Worm (Caenorhabditis elegans) whole organism, L2 larva: ENCODE results near the gene F31F6.3.

Experiments used
- F13H6.1 ChIP-seq: sonication (generic microtip); optimal IDR thresholded peaks from 2 replicates; lab custom pipeline; 2016; ENCODE audit warnings: missing genetic modification characterization, missing compliant biosample characterization
- ZK546.5 ChIP-seq: sonication (generic microtip); optimal IDR thresholded peaks from 2 replicates; lab custom pipeline; 2017; ENCODE audit warnings: missing biosample characterization, missing genetic modification characterization
- ceh-16 ChIP-seq: fragments of 150-350 bp; optimal IDR thresholded peaks from 2 replicates; lab custom pipeline; 2014; ENCODE audit warnings: missing biosample characterization, missing genetic modification characterization
- egl-27 ChIP-seq: sonication (generic microtip); optimal IDR thresholded peaks from 3 replicates; lab custom pipeline; 2017; ENCODE audit warnings: missing biosample characterization, missing genetic modification reagents, missing genetic modification characterization
- elt-3 ChIP-seq: sonication (generic microtip); optimal IDR thresholded peaks from 2 replicates; lab custom pipeline; 2017; ENCODE audit warnings: missing biosample characterization, missing genetic modification characterization
- lin-13 ChIP-seq: fragments of 150-350 bp; optimal IDR thresholded peaks from 2 replicates; lab custom pipeline; 2014; ENCODE audit warnings: missing biosample characterization, missing genetic modification reagents, missing genetic modification characterization
- lsy-2 ChIP-seq, 2 experiments: fragments of 150-350 bp in 1 of 2; sonication (generic microtip) in 1 of 2; optimal IDR thresholded peaks; 2 replicates each; lab custom pipeline; 2014 to 2017; ENCODE audit warnings: missing biosample characterization in 2 of 2, missing genetic modification characterization in 2 of 2
- mdl-1 ChIP-seq, 2 experiments: fragments of 150-350 bp in 1 of 2; sonication (generic microtip) in 1 of 2; optimal IDR thresholded peaks; 2 replicates each; lab custom pipeline; 2017; ENCODE audit warnings: missing biosample characterization in 2 of 2, missing genetic modification characterization in 2 of 2
- nhr-237 ChIP-seq: fragments of 150-350 bp; optimal IDR thresholded peaks from 2 replicates; lab custom pipeline; 2014; ENCODE audit warnings: missing biosample characterization, missing genetic modification characterization
- skn-1 ChIP-seq: sonication (generic microtip); optimal IDR thresholded peaks from 2 replicates; lab custom pipeline; 2017; ENCODE audit warnings: missing biosample characterization, missing genetic modification characterization
- zag-1 ChIP-seq: fragments of 150-350 bp; optimal IDR thresholded peaks from 2 replicates; lab custom pipeline; 2014; ENCODE audit warnings: missing biosample characterization, missing genetic modification characterization

- TF ChIP-seq mdl-1 (tag; optimal IDR thresholded peaks at IDR 0.05; lab: Kevin White, UChicago) (no peak), nhr-237 (tag; lab: Kevin White, UChicago) (no peak), lin-13 (GFP tag; lab: Kevin White, UChicago) (no peak), F13H6.1 (tag; lab: Kevin White, UChicago) (no peak), ZK546.5 (no peak), zag-1 (tag; lab: Kevin White, UChicago) (no peak), lsy-2 (tag; optimal IDR thresholded peaks at IDR 0.05; lab: Kevin White, UChicago) (no peak), skn-1 (tag; lab: Kevin White, UChicago) (no peak), egl-27 (tag; lab: Kevin White, UChicago) (no peak), elt-3 (tag; lab: Kevin White, UChicago) (no peak), ceh-16 (no peak)
Observed at ce11 chrX:14845637-14846036, 27.0 kb downstream of the F31F6.3 start, which contains the start of gene egrh-1.
